Fruit fly (Drosophila melanogaster): Measurements from ENCODE around the gene Ugt35E1.

DNA sequence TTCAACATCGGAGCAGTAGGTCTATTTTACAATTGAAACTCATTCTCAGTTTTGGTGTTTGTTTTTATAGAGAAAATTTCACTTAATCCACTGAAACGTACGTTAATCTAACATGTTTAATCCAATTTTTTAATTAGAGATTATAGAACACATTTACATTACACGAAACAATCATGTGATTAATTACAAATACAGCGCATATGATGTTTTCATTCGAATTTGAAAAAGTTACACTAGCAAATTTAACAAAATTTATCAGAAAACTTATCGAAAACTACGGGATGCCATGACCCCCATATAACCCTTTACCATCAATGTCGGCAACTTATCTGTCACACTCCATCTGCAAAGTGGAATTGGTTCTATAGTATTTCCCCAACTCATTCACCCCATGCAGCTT lies 20.7 kb downstream of the Ugt35E1 start, which contains the start of gene CheA86a:
- TF ChIP-seq Mnt (GFP tag; optimal IDR thresholded peaks at IDR 0.05) (no peak), CG33017 (tag; optimal IDR thresholded peaks at IDR 0.05) (no peak), CG7045 (GFP tag; optimal IDR thresholded peaks at IDR 0.05) (no peak), Crg-1 (GFP tag; optimal IDR thresholded peaks at IDR 0.05) (no peak), toe (GFP tag; optimal IDR thresholded peaks at IDR 0.05) (no peak), CG1620 (GFP tag; optimal IDR thresholded peaks at IDR 0.05) (no peak), tj (GFP tag; optimal IDR thresholded peaks at IDR 0.05) (no peak), pad (GFP tag; optimal IDR thresholded peaks at IDR 0.05) (no peak), Hr96 (GFP tag; optimal IDR thresholded peaks at IDR 0.05) (no peak), kay (GFP tag; ENCODE audit: borderline replicate concordance) (no peak), CG7101 (tag; optimal IDR thresholded peaks at IDR 0.05) (no peak), CG5204 (GFP tag; optimal IDR thresholded peaks at IDR 0.05) (no peak)
